Worm (Caenorhabditis elegans) whole organism, L4 larva: Measurements from ENCODE around the gene C27D6.1.

Experiments used
- mdt-29 ChIP-seq: fragments of 200-800 bp; sonication (Bioruptor generic); IDR thresholded peaks from 2 replicates; pipeline ENCODE4 v1.3.6; 2022; ENCODE audit warnings: missing genetic modification reagents, missing genetic modification characterization, missing compliant biosample characterization
- nhr-76 ChIP-seq: fragments of 150-350 bp; optimal IDR thresholded peaks from 2 replicates; lab custom pipeline; 2014; ENCODE audit warnings: missing biosample characterization, missing genetic modification characterization
- nhr-77 ChIP-seq: fragments of 150-350 bp; optimal IDR thresholded peaks from 2 replicates; lab custom pipeline; 2014; ENCODE audit warnings: missing biosample characterization, missing genetic modification characterization
- zag-1 ChIP-seq: fragments of 150-350 bp; optimal IDR thresholded peaks from 2 replicates; lab custom pipeline; 2014; ENCODE audit warnings: missing biosample characterization, missing genetic modification characterization

DNA sequence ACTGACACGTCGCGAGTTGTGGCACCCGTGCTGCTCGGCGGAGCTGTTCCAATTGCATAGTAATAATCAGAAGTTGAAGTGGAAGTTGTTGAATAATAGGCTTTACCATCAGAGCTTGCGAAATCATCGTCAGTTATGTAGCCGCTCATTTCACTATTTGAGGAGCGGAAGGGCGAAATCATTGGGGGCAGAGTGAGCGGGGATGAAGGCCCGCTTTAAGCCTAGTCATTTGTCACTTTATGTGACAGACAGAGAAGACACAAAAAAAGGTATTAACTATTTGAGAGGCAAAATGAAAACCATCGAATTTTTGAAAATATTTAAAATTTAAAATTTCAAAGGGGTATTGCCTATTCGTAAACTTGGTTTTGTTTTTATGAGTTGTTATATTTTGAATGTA, 45.8 kb downstream of the C27D6.1 start:
- TF ChIP-seq zag-1 = no peak
- TF ChIP-seq mdt-29 (GFP tag; lab: Robert Waterston, UW) = no peak
- no peak for TF ChIP-seq nhr-76
- TF ChIP-seq nhr-77 (tag; lab: Kevin White, UChicago) = no peak
